Fruit fly (Drosophila melanogaster): ENCODE results near the gene CG10809.

The CG10809 gene

dm6 chr3L:9859624-9860023 lies at the start of gene CG10809:
CG10809 (minus strand) TSS chr3L:9859889.
- TF ChIP-seq psq (optimal IDR thresholded peaks at IDR 0.05) = no peak
- TF ChIP-seq pan (optimal IDR thresholded peaks at IDR 0.05) = no peak
- TF ChIP-seq EcR (GFP tag; optimal IDR thresholded peaks at IDR 0.05) = no peak
- no peak for TF ChIP-seq usp (GFP tag; optimal IDR thresholded peaks at IDR 0.05)
- TF ChIP-seq CG8478 (optimal IDR thresholded peaks at IDR 0.05) = no peak

- TF ChIP-seq Dll (optimal IDR thresholded peaks at IDR 0.05) = no peak
- TF ChIP-seq CG8478 (optimal IDR thresholded peaks at IDR 0.05) = no peak
- TF ChIP-seq pan (optimal IDR thresholded peaks at IDR 0.05) = no peak
These were observed 48.1 kb upstream of the CG10809 start, which contains the start of gene bma for dm6 chr3L:9907719-9908170. bma (plus strand) TSS chr3L:9908120.

dm6 chr3L:9904988-9905387 lies 45.3 kb upstream of the CG10809 start:
- TF ChIP-seq Dll (optimal IDR thresholded peaks at IDR 0.05) (no peak), CG8478 (optimal IDR thresholded peaks at IDR 0.05) (no peak), psq (optimal IDR thresholded peaks at IDR 0.05) (no peak), usp (GFP tag; optimal IDR thresholded peaks at IDR 0.05) (no peak), EcR (GFP tag; optimal IDR thresholded peaks at IDR 0.05) (no peak), pan (optimal IDR thresholded peaks at IDR 0.05) (no peak)

dm6 chr3L:9899046-9899659 lies 39.5 kb upstream of the CG10809 start, which contains the start of gene nudE:
nudE (plus strand) TSS chr3L:9899241.
- no peak for TF ChIP-seq Dll (optimal IDR thresholded peaks at IDR 0.05)
- TF ChIP-seq EcR (GFP tag; optimal IDR thresholded peaks at IDR 0.05) = no peak
- TF ChIP-seq pan (optimal IDR thresholded peaks at IDR 0.05) = no peak
- no peak for TF ChIP-seq CG8478 (optimal IDR thresholded peaks at IDR 0.05)
- TF ChIP-seq psq (optimal IDR thresholded peaks at IDR 0.05) = no peak
- TF ChIP-seq usp (GFP tag; optimal IDR thresholded peaks at IDR 0.05) = no peak

- TF ChIP-seq psq (optimal IDR thresholded peaks at IDR 0.05) (no peak), Dll (optimal IDR thresholded peaks at IDR 0.05) (no peak)
These were observed 38.7 kb upstream of the CG10809 start, which contains the start of the genes CG6707 and CG46387 for dm6 chr3L:9898355-9898754. CG6707 (minus strand) TSS chr3L:9898575. CG46387 (plus strand) TSS chr3L:9898626.

- TF ChIP-seq usp (GFP tag; optimal IDR thresholded peaks at IDR 0.05) (no peak), psq (optimal IDR thresholded peaks at IDR 0.05) (no peak), CG8478 (optimal IDR thresholded peaks at IDR 0.05) (no peak), Dll (optimal IDR thresholded peaks at IDR 0.05) (no peak), pan (optimal IDR thresholded peaks at IDR 0.05) (no peak), EcR (GFP tag; optimal IDR thresholded peaks at IDR 0.05) (no peak)
These were observed 37.6 kb upstream of the CG10809 start for dm6 chr3L:9897164-9897783.

- no peak for TF ChIP-seq usp (GFP tag; optimal IDR thresholded peaks at IDR 0.05)
- no peak for TF ChIP-seq psq (optimal IDR thresholded peaks at IDR 0.05)
- TF ChIP-seq EcR (GFP tag; optimal IDR thresholded peaks at IDR 0.05) = no peak
- TF ChIP-seq Dll (optimal IDR thresholded peaks at IDR 0.05) = no peak
- no peak for TF ChIP-seq CG8478 (optimal IDR thresholded peaks at IDR 0.05)
- no peak for TF ChIP-seq pan (optimal IDR thresholded peaks at IDR 0.05)
These were observed 35.0 kb upstream of the CG10809 start, which contains the start of the genes CG6709 and Hez for dm6 chr3L:9894643-9895042. CG6709 (minus strand) TSS chr3L:9894743. Hez (minus strand) TSS chr3L:9894743.

- TF ChIP-seq psq (optimal IDR thresholded peaks at IDR 0.05) (no peak), usp (GFP tag; optimal IDR thresholded peaks at IDR 0.05) (no peak), CG8478 (optimal IDR thresholded peaks at IDR 0.05) (no peak), pan (optimal IDR thresholded peaks at IDR 0.05) (no peak), Dll (optimal IDR thresholded peaks at IDR 0.05) (no peak), EcR (GFP tag; optimal IDR thresholded peaks at IDR 0.05) (no peak)
These were observed 34.3 kb upstream of the CG10809 start for dm6 chr3L:9893983-9894382.

dm6 chr3L:9888630-9889130 lies 29.0 kb upstream of the CG10809 start, which contains the start of the genes Taf2 and CalpB:
Taf2 (minus strand) TSS chr3L:9888683.
CalpB (plus strand) TSS chr3L:9888762.
- TF ChIP-seq usp (GFP tag; optimal IDR thresholded peaks at IDR 0.05) = no peak
- TF ChIP-seq pan (optimal IDR thresholded peaks at IDR 0.05) = no peak
- no peak for TF ChIP-seq CG8478 (optimal IDR thresholded peaks at IDR 0.05)

dm6 chr3L:9878685-9879084 lies 19.0 kb upstream of the CG10809 start, which contains the start of gene CG34382:
CG34382 (plus strand) TSS chr3L:9878985.
- no peak for TF ChIP-seq pan (optimal IDR thresholded peaks at IDR 0.05)
- no peak for TF ChIP-seq CG8478 (optimal IDR thresholded peaks at IDR 0.05)
- no peak for TF ChIP-seq Dll (optimal IDR thresholded peaks at IDR 0.05)
- no peak for TF ChIP-seq EcR (GFP tag; optimal IDR thresholded peaks at IDR 0.05)
- TF ChIP-seq psq (optimal IDR thresholded peaks at IDR 0.05) = no peak
- TF ChIP-seq usp (GFP tag; optimal IDR thresholded peaks at IDR 0.05) = no peak

dm6 chr3L:9872035-9872434 lies 12.3 kb upstream of the CG10809 start:
- no peak for TF ChIP-seq Dll (optimal IDR thresholded peaks at IDR 0.05)
- no peak for TF ChIP-seq psq (optimal IDR thresholded peaks at IDR 0.05)
- no peak for TF ChIP-seq usp (GFP tag; optimal IDR thresholded peaks at IDR 0.05)
- TF ChIP-seq pan (optimal IDR thresholded peaks at IDR 0.05) = no peak
- no peak for TF ChIP-seq CG8478 (optimal IDR thresholded peaks at IDR 0.05)
- no peak for TF ChIP-seq EcR (GFP tag; optimal IDR thresholded peaks at IDR 0.05)

- TF ChIP-seq CG8478 (optimal IDR thresholded peaks at IDR 0.05) (no peak), pan (optimal IDR thresholded peaks at IDR 0.05) (no peak), Dll (optimal IDR thresholded peaks at IDR 0.05) (no peak), psq (optimal IDR thresholded peaks at IDR 0.05) (no peak)
These were observed 5.4 kb upstream of the CG10809 start for dm6 chr3L:9865053-9865442.

All from whole organism.